Fruit fly (Drosophila melanogaster): ENCODE data around the gene Rtel1.
A peak's percentile ranks its signal among the peaks of the same experiment; 100 is the strongest.

Rtel1 gene

dm6 chrX:5764001-5764892 is 16.7 kb downstream of the Rtel1 start, which contains the start of the genes MAPk-Ak2 and CG42699 (continued):
- TF ChIP-seq CG7839 (tag; optimal IDR thresholded peaks at IDR 0.05), result peak; percentile 45
- peak; percentile 72 for TF ChIP-seq gro (GFP tag; optimal IDR thresholded peaks at IDR 0.05)
- no peak for TF ChIP-seq zf30C (GFP tag; optimal IDR thresholded peaks at IDR 0.05)
- peak; percentile 92 for TF ChIP-seq sd (tag; optimal IDR thresholded peaks at IDR 0.05)
- no peak for TF ChIP-seq Oaz (GFP tag; IDR thresholded peaks at IDR 0.05)
- TF ChIP-seq CG16815 (GFP tag; optimal IDR thresholded peaks at IDR 0.05), result no peak
- TF ChIP-seq sna (GFP tag; IDR thresholded peaks at IDR 0.05; ENCODE audit: partially characterized antibody), result peak; percentile 43; the same call in 1 of the 2 replicates
- no peak for TF ChIP-seq H2.0 (GFP tag; IDR thresholded peaks at IDR 0.05)
- TF ChIP-seq bab2 (GFP tag; optimal IDR thresholded peaks at IDR 0.05), result peak; percentile 85
- TF ChIP-seq CG17912 (GFP tag; optimal IDR thresholded peaks at IDR 0.05), result peak; percentile 92
- peak; percentile 65 for TF ChIP-seq CG1603 (tag; optimal IDR thresholded peaks at IDR 0.05)
- peak; percentile 24; the same call in 1 of the 2 replicates for TF ChIP-seq wdn (GFP tag; IDR thresholded peaks at IDR 0.05)
- TF ChIP-seq CG8765 (GFP tag; IDR thresholded peaks at IDR 0.05), result no peak
- TF ChIP-seq CG7745 (tag; optimal IDR thresholded peaks at IDR 0.05), result peak; percentile 68
- TF ChIP-seq CrebB (tag; optimal IDR thresholded peaks at IDR 0.05), result peak; percentile 87
- TF ChIP-seq CG13424 (tag; optimal IDR thresholded peaks at IDR 0.05), result peak; percentile 71
- peak; percentile 40 for TF ChIP-seq vvl (GFP tag; IDR thresholded peaks at IDR 0.05)
- TF ChIP-seq fru (optimal IDR thresholded peaks at IDR 0.05), result no peak
- TF ChIP-seq HLH4C (GFP tag; IDR thresholded peaks at IDR 0.05; ENCODE audit: partially characterized antibody), result peak; percentile 85
- peak; percentile 50 for TF ChIP-seq E2f2 (GFP tag; IDR thresholded peaks at IDR 0.05)
- no peak for TF ChIP-seq dan (GFP tag; IDR thresholded peaks at IDR 0.05)
- peak; percentile 71 for TF ChIP-seq ac (GFP tag; optimal IDR thresholded peaks at IDR 0.05)
- peak; percentile 88 for TF ChIP-seq wek (GFP tag; optimal IDR thresholded peaks at IDR 0.05)
- peak; percentile 84 for TF ChIP-seq Meics (GFP tag; optimal IDR thresholded peaks at IDR 0.05)
- TF ChIP-seq CG6689 (GFP tag; IDR thresholded peaks at IDR 0.05), result 0 out of 2 replicates have a peak, but pooled peaks have one; percentile 31
- peak; percentile 50 for TF ChIP-seq abd-A (tag; optimal IDR thresholded peaks at IDR 0.05)
- TF ChIP-seq CG32767 (GFP tag; IDR thresholded peaks at IDR 0.05), result no peak
- TF ChIP-seq Six4 (GFP tag; optimal IDR thresholded peaks at IDR 0.05), result peak; percentile 47
- TF ChIP-seq Lhr (GFP tag; optimal IDR thresholded peaks at IDR 0.05), result peak; percentile 71
- TF ChIP-seq ftz-f1 (GFP tag; optimal IDR thresholded peaks at IDR 0.05), result no peak
- peak; percentile 45 for TF ChIP-seq pum (GFP tag; optimal IDR thresholded peaks at IDR 0.05)
- TF ChIP-seq chn (GFP tag; optimal IDR thresholded peaks at IDR 0.05), result peak; percentile 63
- peak; percentile 62 for TF ChIP-seq Hand (GFP tag; optimal IDR thresholded peaks at IDR 0.05)
- TF ChIP-seq CG13287 (GFP tag; IDR thresholded peaks at IDR 0.05; ENCODE audit: partially characterized antibody), result peak; percentile 60
- peak; percentile 3 for TF ChIP-seq Oli (tag; optimal IDR thresholded peaks at IDR 0.05)
- TF ChIP-seq Nf-YA (GFP tag; IDR thresholded peaks at IDR 0.05), result peak; percentile 79
- TF ChIP-seq CG14965 (GFP tag; optimal IDR thresholded peaks at IDR 0.05; ENCODE audit: borderline replicate concordance), result peak; percentile 52
- peak in 1 of 2 experiments; percentile 56 for TF ChIP-seq crp (GFP tag; optimal IDR thresholded peaks at IDR 0.05)
- TF ChIP-seq CG7928 (GFP tag; optimal IDR thresholded peaks at IDR 0.05), result peak; percentile 61
- peak; percentile 66 for TF ChIP-seq Scr (GFP tag; IDR thresholded peaks at IDR 0.05; ENCODE audit: partially characterized antibody)
- peak; percentile 60 to 76 for TF ChIP-seq bsh (GFP tag; optimal IDR thresholded peaks at IDR 0.05)
- peak; percentile 78 for TF ChIP-seq odd (GFP tag; optimal IDR thresholded peaks at IDR 0.05)
- peak; percentile 60 for TF ChIP-seq vnd (GFP tag; IDR thresholded peaks at IDR 0.05; ENCODE audit: partially characterized antibody)
- TF ChIP-seq Ets97D (GFP tag; optimal IDR thresholded peaks at IDR 0.05), result peak; percentile 58
- TF ChIP-seq z (GFP tag; IDR thresholded peaks at IDR 0.05), result peak; percentile 61; the same call in 1 of the 3 replicates
- TF ChIP-seq h (optimal IDR thresholded peaks at IDR 0.05), result no peak
- TF ChIP-seq lbe (GFP tag; optimal IDR thresholded peaks at IDR 0.05), result peak; percentile 68
- TF ChIP-seq bbx (GFP tag; IDR thresholded peaks at IDR 0.05; ENCODE audit: partially characterized antibody), result peak; percentile 70

All from whole organism, embryonic.